Worm (Caenorhabditis elegans): ENCODE results near the gene cdkr-3.

DNA sequence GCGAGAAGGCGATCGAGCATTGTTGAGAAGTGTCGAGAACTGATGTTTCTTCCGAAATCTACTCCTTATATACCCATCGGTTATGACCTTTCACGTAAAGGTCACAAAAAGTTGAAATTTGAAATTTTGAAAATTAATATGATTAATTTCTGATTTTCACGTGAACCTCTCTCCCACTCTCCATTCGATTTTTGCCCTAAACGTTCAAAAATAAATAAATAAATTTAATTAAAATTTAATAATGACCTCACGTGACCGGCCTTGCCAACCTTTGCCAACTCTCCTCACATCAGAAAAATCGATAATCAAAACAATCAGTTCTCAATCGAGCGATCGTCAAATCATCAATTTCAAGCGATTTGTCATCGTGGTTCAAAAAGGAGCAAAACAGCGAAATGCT is 47.5 kb downstream of the cdkr-3 start, which contains the start of gene Y113G7C.1:
- TF ChIP-seq unc-39 (tag; optimal IDR thresholded peaks at IDR 0.05) (no peak), zip-8 (tag; optimal IDR thresholded peaks at IDR 0.05) (no peak), blmp-1 (tag; optimal IDR thresholded peaks at IDR 0.05) (no peak), bed-3 (GFP tag; optimal IDR thresholded peaks at IDR 0.05) (no peak), ces-1 (GFP tag; optimal IDR thresholded peaks at IDR 0.05) (no peak), elt-3 (tag; optimal IDR thresholded peaks at IDR 0.05) (no peak)

Data from whole organism, mixed stage, embryonic.